Fruit fly (Drosophila melanogaster) whole organism, prepupa: ENCODE measurements around the gene Brd.

Source experiments
- Blimp-1 ChIP-seq: fragments of 200-800 bp; sonication (Bioruptor generic); optimal IDR thresholded peaks from 3 replicates; lab custom pipeline; 2017; ENCODE audit warnings: missing biosample characterization, missing genetic modification characterization, mild to moderate bottlenecking, moderate library complexity, missing genetic modification reagents
- CG10631 ChIP-seq: fragments of 200-800 bp; sonication (Bioruptor generic); optimal IDR thresholded peaks from 2 replicates; lab custom pipeline; 2016; ENCODE audit warnings: missing biosample characterization, missing genetic modification characterization
- CG11294 ChIP-seq: fragments of 200-800 bp; sonication (Bioruptor generic); IDR thresholded peaks from 2 replicates; pipeline ENCODE4 v1.3.6; 2022; ENCODE audit warnings: missing biosample characterization, missing genetic modification characterization
- CG11762 ChIP-seq: fragments of 200-800 bp; sonication (Bioruptor generic); optimal IDR thresholded peaks from 3 replicates; lab custom pipeline; 2016; ENCODE audit warnings: missing biosample characterization, missing genetic modification characterization; ENCODE audit not compliant: insufficient read depth
- CG11902 ChIP-seq: fragments of 200-800 bp; sonication (Bioruptor generic); optimal IDR thresholded peaks from 3 replicates; lab custom pipeline; 2016; ENCODE audit warnings: missing biosample characterization, missing genetic modification characterization
- CG15336 ChIP-seq: fragments of 200-800 bp; sonication (Bioruptor generic); IDR thresholded peaks from 2 replicates; pipeline ENCODE4 v1.3.6; 2022; ENCODE audit warnings: missing biosample characterization, missing genetic modification characterization
- CG1621 ChIP-seq: fragments of 200-800 bp; sonication (Bioruptor generic); optimal IDR thresholded peaks from 3 replicates; lab custom pipeline; 2018; ENCODE audit warnings: missing biosample characterization, mild to moderate bottlenecking, missing genetic modification characterization
- CG16779 ChIP-seq: fragments of 200-800 bp; sonication (Bioruptor generic); optimal IDR thresholded peaks from 3 replicates; lab custom pipeline; 2017; ENCODE audit warnings: missing biosample characterization, mild to moderate bottlenecking, missing genetic modification characterization
- CG3032 ChIP-seq: fragments of 200-800 bp; optimal IDR thresholded peaks from 2 replicates; lab custom pipeline; 2019; ENCODE audit warnings: missing biosample characterization, mild to moderate bottlenecking, missing genetic modification characterization, moderate library complexity
- CG31627 ChIP-seq: fragments of 200-800 bp; sonication (Bioruptor generic); optimal IDR thresholded peaks from 3 replicates; lab custom pipeline; 2016; ENCODE audit warnings: missing biosample characterization, missing genetic modification characterization
- CG32006 ChIP-seq: fragments of 200-800 bp; sonication (Bioruptor generic); optimal IDR thresholded peaks from 3 replicates; lab custom pipeline; 2017; ENCODE audit warnings: missing biosample characterization, mild to moderate bottlenecking, missing genetic modification characterization
- CG34406 ChIP-seq: fragments of 200-800 bp; sonication (Bioruptor generic); optimal IDR thresholded peaks from 3 replicates; lab custom pipeline; 2016; ENCODE audit warnings: missing biosample characterization, missing genetic modification characterization
- CG4318 ChIP-seq: fragments of 200-800 bp; sonication (Bioruptor generic); optimal IDR thresholded peaks from 3 replicates; lab custom pipeline; 2017; ENCODE audit warnings: missing biosample characterization, mild to moderate bottlenecking, missing genetic modification characterization
- CG6163 ChIP-seq: fragments of 200-800 bp; sonication (Bioruptor generic); IDR thresholded peaks from 3 replicates; pipeline ENCODE4 v1.3.6; 2022; ENCODE audit warnings: missing biosample characterization, missing genetic modification characterization
- CG6276 ChIP-seq: fragments of 200-800 bp; sonication (Bioruptor generic); optimal IDR thresholded peaks from 2 replicates; lab custom pipeline; 2017; ENCODE audit warnings: missing biosample characterization, mild to moderate bottlenecking, missing genetic modification characterization
- CG6808 ChIP-seq: fragments of 200-800 bp; sonication (Bioruptor generic); optimal IDR thresholded peaks from 3 replicates; lab custom pipeline; 2017; ENCODE audit warnings: missing biosample characterization, missing genetic modification characterization, mild to moderate bottlenecking, moderate library complexity, missing genetic modification reagents
- CG7368 ChIP-seq: fragments of 200-800 bp; sonication (Bioruptor generic); optimal IDR thresholded peaks from 3 replicates; lab custom pipeline; 2016; ENCODE audit warnings: missing biosample characterization, missing genetic modification characterization
- CG8119 ChIP-seq: fragments of 200-800 bp; sonication (Bioruptor generic); IDR thresholded peaks from 3 replicates; pipeline ENCODE4 v1.3.6; 2022; ENCODE audit warnings: missing biosample characterization, missing genetic modification characterization
- CG8319 ChIP-seq: fragments of 200-800 bp; sonication (Bioruptor generic); optimal IDR thresholded peaks from 3 replicates; lab custom pipeline; 2016; ENCODE audit warnings: missing biosample characterization, missing genetic modification characterization
- CG8632 ChIP-seq: fragments of 200-800 bp; sonication (Bioruptor generic); optimal IDR thresholded peaks from 3 replicates; lab custom pipeline; 2016; ENCODE audit warnings: missing biosample characterization, missing genetic modification characterization
- CG9139 ChIP-seq: fragments of 200-800 bp; sonication (Bioruptor generic); optimal IDR thresholded peaks from 3 replicates; lab custom pipeline; 2017; ENCODE audit warnings: missing biosample characterization, mild to moderate bottlenecking, missing genetic modification characterization
- Eip75B ChIP-seq: fragments of 200-800 bp; sonication (Bioruptor generic); optimal IDR thresholded peaks from 3 replicates; lab custom pipeline; 2016; ENCODE audit warnings: missing biosample characterization, missing genetic modification characterization
- Eip78C ChIP-seq: fragments of 200-800 bp; sonication (Bioruptor generic); peaks from one replicate; lab custom pipeline; 2016; ENCODE audit warnings: missing biosample characterization, missing genetic modification characterization
- Eip93F ChIP-seq: fragments of 200-800 bp; sonication (Bioruptor generic); optimal IDR thresholded peaks from 2 replicates; lab custom pipeline; 2016; ENCODE audit warnings: missing biosample characterization, mild to moderate bottlenecking, missing genetic modification characterization
- Ets21C ChIP-seq: fragments of 200-800 bp; sonication (Bioruptor generic); optimal IDR thresholded peaks from 3 replicates; lab custom pipeline; 2016; ENCODE audit warnings: missing biosample characterization, missing genetic modification characterization
- Ets96B ChIP-seq: fragments of 200-800 bp; optimal IDR thresholded peaks from 2 replicates; lab custom pipeline; 2019; ENCODE audit warnings: missing biosample characterization, mild to moderate bottlenecking, missing genetic modification characterization, moderate library complexity
- Gug ChIP-seq: fragments of 200-800 bp; sonication (Bioruptor generic); IDR thresholded peaks from 2 replicates; pipeline ENCODE4 v1.3.6; 2022; ENCODE audit warnings: missing biosample characterization, missing genetic modification characterization
- Hr38 ChIP-seq: sonication (Bioruptor generic); optimal IDR thresholded peaks from 2 replicates; lab custom pipeline; 2016; ENCODE audit warnings: missing biosample characterization, missing genetic modification characterization
- Hr39 ChIP-seq: fragments of 200-800 bp; sonication (Bioruptor generic); optimal IDR thresholded peaks from 2 replicates; lab custom pipeline; 2016; ENCODE audit warnings: missing biosample characterization, missing genetic modification characterization
- Hr4 ChIP-seq: fragments of 200-800 bp; sonication (Bioruptor generic); optimal IDR thresholded peaks from 3 replicates; lab custom pipeline; 2016; ENCODE audit warnings: missing biosample characterization, missing genetic modification characterization
- Lpt ChIP-seq: fragments of 200-800 bp; sonication (Bioruptor generic); optimal IDR thresholded peaks from 3 replicates; lab custom pipeline; 2016; ENCODE audit warnings: missing biosample characterization, missing genetic modification characterization
- Met ChIP-seq: fragments of 200-800 bp; sonication (Bioruptor generic); optimal IDR thresholded peaks from 3 replicates; lab custom pipeline; 2016; ENCODE audit warnings: missing biosample characterization, missing genetic modification characterization
- OdsH ChIP-seq: fragments of 200-800 bp; sonication (Bioruptor generic); optimal IDR thresholded peaks from 3 replicates; lab custom pipeline; 2016; ENCODE audit warnings: missing biosample characterization, missing genetic modification characterization
- Sox102F ChIP-seq: fragments of 200-800 bp; sonication (Bioruptor generic); optimal IDR thresholded peaks from 2 replicates; lab custom pipeline; 2016; ENCODE audit warnings: missing biosample characterization, mild to moderate bottlenecking, missing genetic modification characterization
- Sox14 ChIP-seq: fragments of 200-800 bp; sonication (Bioruptor generic); optimal IDR thresholded peaks from 3 replicates; lab custom pipeline; 2016; ENCODE audit warnings: missing biosample characterization, missing genetic modification characterization
- Sox15 ChIP-seq: fragments of 200-800 bp; sonication (Bioruptor generic); optimal IDR thresholded peaks from 3 replicates; lab custom pipeline; 2016; ENCODE audit warnings: missing biosample characterization, missing genetic modification characterization
- achi ChIP-seq: fragments of 200-800 bp; sonication (Bioruptor generic); optimal IDR thresholded peaks from 3 replicates; lab custom pipeline; 2016; ENCODE audit warnings: missing biosample characterization, missing genetic modification characterization
- dac ChIP-seq: fragments of 200-800 bp; sonication (Bioruptor generic); optimal IDR thresholded peaks from 2 replicates; lab custom pipeline; 2017; ENCODE audit warnings: missing biosample characterization, mild to moderate bottlenecking, missing genetic modification characterization
- dsx ChIP-seq: fragments of 200-800 bp; optimal IDR thresholded peaks from 3 replicates; lab custom pipeline; 2019; ENCODE audit warnings: missing biosample characterization, mild to moderate bottlenecking, missing genetic modification characterization, moderate library complexity; ENCODE audit not compliant: poor library complexity, severe bottlenecking
- eg ChIP-seq: fragments of 200-800 bp; sonication (Bioruptor generic); IDR thresholded peaks from 3 replicates; pipeline ENCODE4 v1.3.6; 2022; ENCODE audit warnings: missing biosample characterization, missing genetic modification characterization
- esn ChIP-seq: fragments of 200-800 bp; sonication (Bioruptor generic); optimal IDR thresholded peaks from 2 replicates; lab custom pipeline; 2016; ENCODE audit warnings: missing biosample characterization, mild to moderate bottlenecking, missing genetic modification characterization, moderate library complexity
- fd59A ChIP-seq: fragments of 200-800 bp; sonication (Bioruptor generic); optimal IDR thresholded peaks from 2 replicates; lab custom pipeline; 2017; ENCODE audit warnings: missing biosample characterization, mild to moderate bottlenecking, missing genetic modification characterization, missing genetic modification reagents
- fkh ChIP-seq: fragments of 200-800 bp; sonication (Bioruptor generic); optimal IDR thresholded peaks from 3 replicates; lab custom pipeline; 2017; ENCODE audit warnings: missing biosample characterization, mild to moderate bottlenecking, missing genetic modification characterization, moderate library complexity
- net ChIP-seq: fragments of 200-800 bp; sonication (Bioruptor generic); optimal IDR thresholded peaks from 3 replicates; lab custom pipeline; 2016; ENCODE audit warnings: missing biosample characterization, missing genetic modification characterization
- pdm3 ChIP-seq: fragments of 200-800 bp; sonication (Bioruptor generic); optimal IDR thresholded peaks from 3 replicates; lab custom pipeline; 2016; ENCODE audit warnings: missing biosample characterization, missing genetic modification characterization
- salr ChIP-seq, 2 experiments: fragments of 200-800 bp; sonication (Bioruptor generic); optimal IDR thresholded peaks; 3 replicates each; lab custom pipeline; 2016 to 2018; ENCODE audit warnings: missing biosample characterization in 2 of 2, missing genetic modification characterization in 2 of 2, mild to moderate bottlenecking in 1 of 2
- spab ChIP-seq: fragments of 200-800 bp; sonication (Bioruptor generic); optimal IDR thresholded peaks from 2 replicates; lab custom pipeline; 2017; ENCODE audit warnings: missing biosample characterization, mild to moderate bottlenecking, missing genetic modification characterization, missing genetic modification reagents
- ss ChIP-seq, 2 experiments: fragments of 200-800 bp; sonication (Bioruptor generic); optimal IDR thresholded peaks; 2 replicates in 1 of 2; 3 replicates in 1 of 2; lab custom pipeline; 2017 to 2018; ENCODE audit warnings: mild to moderate bottlenecking in 2 of 2, missing biosample characterization in 2 of 2, missing genetic modification characterization in 2 of 2, moderate library complexity in 1 of 2
- svp ChIP-seq: fragments of 200-800 bp; sonication (Bioruptor generic); peaks from one replicate; lab custom pipeline; 2016; ENCODE audit warnings: missing biosample characterization, missing genetic modification characterization
- topi ChIP-seq: fragments of 200-800 bp; sonication (Bioruptor generic); optimal IDR thresholded peaks from 3 replicates; lab custom pipeline; 2016; ENCODE audit warnings: missing biosample characterization, missing genetic modification characterization

Brd gene

DNA sequence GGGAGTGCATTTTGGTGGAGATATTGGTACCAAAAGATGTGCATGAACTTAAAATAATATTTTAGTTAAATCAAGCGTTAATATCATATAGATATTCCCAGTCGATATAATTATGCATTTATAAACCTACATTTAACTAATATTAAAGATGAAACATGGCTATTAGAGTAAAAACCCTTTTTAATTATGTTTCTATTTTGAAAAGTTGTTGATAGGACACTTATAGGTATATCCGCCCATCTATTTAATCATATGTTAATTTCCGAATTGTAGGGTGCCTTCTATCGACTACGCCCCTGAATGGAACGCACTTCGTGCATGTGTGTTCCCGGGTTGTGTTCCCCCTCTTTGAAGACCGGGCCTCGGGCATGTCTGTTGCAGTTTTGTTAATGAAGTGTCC, 33.3 kb downstream of the Brd start (continued):
- TF ChIP-seq CG32006 (peak; percentile 51), CG8632 (GFP tag; lab: Kevin White, UChicago) (no peak)

DNA sequence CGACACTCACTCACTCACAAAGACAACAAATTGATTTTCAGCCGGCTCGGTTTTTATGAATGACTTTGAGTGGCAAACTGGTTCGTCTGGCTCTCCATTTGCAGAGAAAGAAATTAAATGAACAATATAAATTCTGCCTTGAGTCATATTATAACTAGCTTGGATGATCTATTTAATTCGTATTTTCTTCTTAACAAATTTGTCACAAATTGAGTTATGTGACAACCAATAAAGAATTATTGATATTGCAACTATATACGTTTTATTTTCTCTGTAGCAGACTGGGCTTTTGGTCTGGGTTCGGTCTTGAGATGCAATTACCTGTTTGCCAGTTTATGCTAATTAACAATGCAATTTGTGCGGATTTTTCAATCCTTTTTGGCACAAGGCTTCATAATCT, 34.4 kb downstream of the Brd start:
- TF ChIP-seq Ets96B (tag; lab: Kevin White, UChicago), result peak; percentile 80
- TF ChIP-seq CG7368, result peak; percentile 76
- TF ChIP-seq spab, result peak; percentile 56
- peak; percentile 82 for TF ChIP-seq CG6276
- TF ChIP-seq svp (GFP tag; lab: Kevin White, UChicago), result peak; percentile 83
- peak; percentile 82 for TF ChIP-seq esn (GFP tag; lab: Kevin White, UChicago)
- peak; percentile 87 for TF ChIP-seq CG10631
- TF ChIP-seq eg (GFP tag; lab: Robert Waterston, UW), result peak; percentile 96
- peak; percentile 88 for TF ChIP-seq net
- TF ChIP-seq topi, result peak; percentile 72
- peak; percentile 83 for TF ChIP-seq achi (GFP tag; lab: Kevin White, UChicago)
- peak; percentile 74 for TF ChIP-seq Lpt
- peak; percentile 57 for TF ChIP-seq Ets21C (GFP tag; lab: Kevin White, UChicago)
- peak; percentile 69 for TF ChIP-seq dac (GFP tag; lab: Kevin White, UChicago)
- peak; percentile 91 for TF ChIP-seq Hr4 (GFP tag; lab: Kevin White, UChicago)
- peak; percentile 87 for TF ChIP-seq pdm3 (GFP tag; lab: Kevin White, UChicago)
- peak; percentile 55 for TF ChIP-seq CG16779 (tag; lab: Kevin White, UChicago)
- peak; percentile 49 for TF ChIP-seq CG11902 (GFP tag; lab: Kevin White, UChicago)
- TF ChIP-seq CG15336 (GFP tag; lab: Robert Waterston, UW), result peak; percentile 97
- no peak for TF ChIP-seq Blimp-1
- peak; percentile 77 for TF ChIP-seq Sox14 (GFP tag; lab: Kevin White, UChicago)
- TF ChIP-seq Sox15 (GFP tag; lab: Kevin White, UChicago), result peak; percentile 41
- no peak for TF ChIP-seq fkh (GFP tag; lab: Kevin White, UChicago)
- TF ChIP-seq ss (GFP tag; optimal IDR thresholded peaks at IDR 0.05; lab: Kevin White, UChicago), result peak; percentile 30 to 64
- peak; percentile 59 for TF ChIP-seq CG31627 (GFP tag; lab: Kevin White, UChicago)
- TF ChIP-seq salr (GFP tag; optimal IDR thresholded peaks at IDR 0.05; lab: Kevin White, UChicago), result peak; percentile 50 to 65
- peak; percentile 95 for TF ChIP-seq CG8119 (GFP tag; lab: Robert Waterston, UW)
- peak; percentile 91 for TF ChIP-seq CG6163
- peak; percentile 62 for TF ChIP-seq Hr39 (GFP tag; lab: Kevin White, UChicago)
- TF ChIP-seq CG32006, result peak; percentile 88
- TF ChIP-seq Eip78C (GFP tag; lab: Kevin White, UChicago), result peak; percentile 97
- TF ChIP-seq CG11762, result peak; percentile 77
- TF ChIP-seq CG34406 (GFP tag; lab: Kevin White, UChicago), result peak; percentile 67
- peak; percentile 77 for TF ChIP-seq CG3032
- no peak for TF ChIP-seq Hr38
- peak; percentile 88 for TF ChIP-seq Eip75B (GFP tag; lab: Kevin White, UChicago)
- peak; percentile 65 for TF ChIP-seq CG1621
- peak; percentile 53 for TF ChIP-seq CG8319 (GFP tag; lab: Kevin White, UChicago)
- no peak for TF ChIP-seq Eip93F (GFP tag; lab: Kevin White, UChicago)
- TF ChIP-seq fd59A (GFP tag; lab: Kevin White, UChicago), result peak; percentile 54
- TF ChIP-seq OdsH (GFP tag; lab: Kevin White, UChicago), result peak; percentile 80
- peak; percentile 77 for TF ChIP-seq Sox102F (GFP tag; lab: Kevin White, UChicago)
- TF ChIP-seq CG8632 (GFP tag; lab: Kevin White, UChicago), result peak; percentile 77
- peak; percentile 68 for TF ChIP-seq Met (GFP tag; lab: Kevin White, UChicago)
- peak; percentile 12 for TF ChIP-seq CG9139 (GFP tag; lab: Kevin White, UChicago)
- peak; percentile 63 for TF ChIP-seq CG4318
- TF ChIP-seq dsx (GFP tag; lab: Kevin White, UChicago), result peak; percentile 76
- TF ChIP-seq CG6808 (GFP tag; lab: Kevin White, UChicago), result peak; percentile 59
- peak; percentile 86 for TF ChIP-seq Gug (GFP tag; lab: Robert Waterston, UW)
- peak; percentile 80 for TF ChIP-seq CG11294 (GFP tag; lab: Robert Waterston, UW)
